Worm (Caenorhabditis elegans) whole organism, midembryonic: ENCODE results near the gene K08A2.2.
"Not testable (repeated sequence)": the region's sequence is repeated elsewhere in the genome, so short reads cannot be mapped to it uniquely, and the experiment has no call there.

Experiments
- T22C8.4 ChIP-seq: fragments of 200-800 bp; sonication (Bioruptor generic); IDR thresholded peaks from 2 replicates; pipeline ENCODE4 v1.3.6; 2022; ENCODE audit warnings: missing genetic modification characterization, missing compliant biosample characterization
- cog-1 ChIP-seq: sonication (generic microtip); optimal IDR thresholded peaks from 2 replicates; lab custom pipeline; 2016; ENCODE audit warnings: missing genetic modification characterization, missing compliant biosample characterization
- flt-1 ChIP-seq: fragments of 200-800 bp; sonication (Bioruptor generic); IDR thresholded peaks from 2 replicates; pipeline ENCODE4 v1.3.6; 2022; ENCODE audit warnings: missing genetic modification characterization, missing compliant biosample characterization
- klf-2 ChIP-seq: fragments of 200-800 bp; sonication (Bioruptor generic); conservative IDR thresholded peaks from 2 replicates; pipeline ENCODE4 v1.3.6; 2022; ENCODE audit warnings: missing genetic modification reagents, missing genetic modification characterization, missing compliant biosample characterization
- med-1 ChIP-seq: sonication (generic microtip); optimal IDR thresholded peaks from 2 replicates; lab custom pipeline; 2017; ENCODE audit warnings: missing genetic modification characterization, mild to moderate bottlenecking, missing compliant biosample characterization, antibody characterized with exemption, missing genetic modification reagents; ENCODE audit not compliant: insufficient read depth
- ref-1 ChIP-seq: fragments of 200-800 bp; sonication (Bioruptor generic); conservative IDR thresholded peaks from 2 replicates; pipeline ENCODE4 v1.3.6; 2022; ENCODE audit warnings: missing genetic modification reagents, missing genetic modification characterization, missing compliant biosample characterization
- tab-1 ChIP-seq: fragments of 200-800 bp; sonication (Bioruptor generic); IDR thresholded peaks from 2 replicates; pipeline ENCODE4 v1.3.6; 2022; ENCODE audit warnings: missing genetic modification characterization, missing compliant biosample characterization
- ztf-23 ChIP-seq: fragments of 200-800 bp; sonication (Bioruptor generic); IDR thresholded peaks from 2 replicates; pipeline ENCODE4 v1.3.6; 2022; ENCODE audit warnings: missing genetic modification reagents, missing genetic modification characterization, missing compliant biosample characterization
- ztf-29 ChIP-seq: fragments of 200-800 bp; sonication (Bioruptor generic); IDR thresholded peaks from 2 replicates; pipeline ENCODE4 v1.3.6; 2022; ENCODE audit warnings: missing genetic modification reagents, missing genetic modification characterization, missing compliant biosample characterization

K08A2.2 gene

DNA sequence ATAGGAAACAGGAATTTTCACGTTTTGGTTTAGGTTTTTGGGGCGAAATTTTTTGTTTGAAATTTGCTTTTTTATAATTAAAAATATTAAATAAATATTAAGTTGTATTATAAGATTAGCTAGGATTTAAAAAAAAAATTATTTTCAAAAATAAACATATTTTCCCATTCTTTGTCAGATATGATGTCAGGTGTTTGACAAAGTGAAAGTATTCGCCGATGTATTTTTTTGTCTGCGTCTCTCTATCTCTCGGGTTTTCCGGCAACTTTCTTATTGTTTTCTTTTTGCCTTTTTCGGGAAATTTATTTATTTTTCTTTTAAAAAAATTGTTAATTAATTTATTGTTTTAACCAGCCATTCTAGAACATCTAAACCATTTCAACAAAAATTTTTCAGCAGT, 39.0 kb downstream of the K08A2.2 start:
- no peak for TF ChIP-seq klf-2 (GFP tag; lab: Robert Waterston, UW)
- no peak for TF ChIP-seq ref-1 (GFP tag; lab: Robert Waterston, UW)
- TF ChIP-seq flt-1 (GFP tag; lab: Robert Waterston, UW) = no peak
- TF ChIP-seq ztf-29 (GFP tag; lab: Robert Waterston, UW) = no peak
- no peak for TF ChIP-seq ztf-23
- no peak for TF ChIP-seq T22C8.4
- no peak for TF ChIP-seq cog-1 (tag; lab: Kevin White, UChicago)
- TF ChIP-seq tab-1 (GFP tag; lab: Robert Waterston, UW) = no peak
- TF ChIP-seq med-1 (GFP tag; lab: Kevin White, UChicago) = no peak

DNA sequence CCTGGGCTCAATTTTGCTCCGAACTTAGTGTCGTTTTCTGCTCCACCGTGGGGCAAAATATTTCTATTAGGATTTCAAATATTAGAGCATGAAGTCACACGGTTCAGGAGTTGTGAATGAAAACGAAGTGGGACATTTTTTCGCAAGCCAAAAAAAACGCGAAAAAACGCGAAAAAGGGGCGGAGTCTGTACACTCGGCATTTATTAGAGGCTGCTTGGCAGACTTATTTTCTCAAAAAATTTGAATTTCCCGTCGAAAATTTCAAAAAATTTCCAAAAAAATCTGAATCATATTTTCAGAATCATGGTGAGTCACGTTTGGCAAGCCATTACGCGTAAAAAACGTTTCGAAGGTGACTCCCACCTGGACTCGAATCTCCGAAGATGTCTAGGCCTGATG, 41.1 kb downstream of the K08A2.2 start, which contains the start of gene B0454.6:
Gene B0454.6, plus strand, starts transcription at position 301 of the 400 bp plus-strand sequence.
- not testable (repeated sequence) for TF ChIP-seq ztf-23; tab-1 (GFP tag; lab: Robert Waterston, UW); med-1 (GFP tag; lab: Kevin White, UChicago)

DNA sequence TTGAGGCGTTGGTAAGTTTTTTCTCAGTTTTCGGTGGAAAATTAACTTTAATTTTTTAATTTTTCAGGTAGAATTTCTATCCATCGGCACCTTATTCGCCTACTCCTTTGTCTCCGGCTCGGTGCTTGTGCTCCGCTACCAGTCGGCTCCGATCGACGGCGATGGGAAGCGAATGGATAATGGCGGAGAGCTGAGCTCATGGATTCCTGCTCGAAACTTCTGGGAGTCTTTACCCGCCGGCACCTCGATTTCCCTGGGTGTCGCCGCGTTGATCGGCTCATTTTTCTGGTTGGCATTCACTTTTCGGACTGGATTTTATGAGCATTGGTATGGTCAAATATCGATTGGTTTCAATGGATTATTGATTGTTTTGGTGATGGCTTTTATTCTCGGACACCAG, 43.5 kb downstream of the K08A2.2 start:
- no peak for TF ChIP-seq med-1 (GFP tag; lab: Kevin White, UChicago)
- TF ChIP-seq T22C8.4 = 0 out of 2 replicates have a peak, but pooled peaks have one; percentile 30
- TF ChIP-seq klf-2 (GFP tag; lab: Robert Waterston, UW) = no peak
- no peak for TF ChIP-seq ztf-23
- TF ChIP-seq ztf-29 (GFP tag; lab: Robert Waterston, UW) = no peak

DNA sequence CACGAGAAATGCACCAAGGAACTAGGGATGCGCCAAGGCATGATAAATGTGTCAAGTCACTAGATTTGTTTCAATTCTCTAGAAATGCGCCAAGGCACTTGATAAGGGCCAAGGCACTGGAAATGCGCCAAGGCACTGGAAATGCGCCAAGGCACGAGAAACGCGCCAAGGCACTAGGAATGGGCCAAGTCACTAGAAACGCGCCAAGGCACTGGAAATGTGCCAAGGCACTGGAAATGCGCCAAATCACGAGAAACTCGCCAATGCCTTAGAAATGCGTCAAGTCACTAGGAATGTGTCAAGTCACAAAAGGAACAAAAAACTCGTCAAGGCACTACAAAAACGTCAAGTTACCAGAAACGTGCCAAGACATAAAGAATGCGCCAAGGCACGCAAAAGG, 44.9 kb downstream of the K08A2.2 start:
- TF ChIP-seq ztf-23 = no peak
- TF ChIP-seq klf-2 (GFP tag; lab: Robert Waterston, UW) = no peak
- no peak for TF ChIP-seq T22C8.4
- TF ChIP-seq ztf-29 (GFP tag; lab: Robert Waterston, UW) = no peak
- TF ChIP-seq ref-1 (GFP tag; lab: Robert Waterston, UW) = no peak
- TF ChIP-seq flt-1 (GFP tag; lab: Robert Waterston, UW) = no peak
- TF ChIP-seq med-1 (GFP tag; lab: Kevin White, UChicago) = no peak
- TF ChIP-seq cog-1 (tag; lab: Kevin White, UChicago) = no peak
- no peak for TF ChIP-seq tab-1 (GFP tag; lab: Robert Waterston, UW)

DNA sequence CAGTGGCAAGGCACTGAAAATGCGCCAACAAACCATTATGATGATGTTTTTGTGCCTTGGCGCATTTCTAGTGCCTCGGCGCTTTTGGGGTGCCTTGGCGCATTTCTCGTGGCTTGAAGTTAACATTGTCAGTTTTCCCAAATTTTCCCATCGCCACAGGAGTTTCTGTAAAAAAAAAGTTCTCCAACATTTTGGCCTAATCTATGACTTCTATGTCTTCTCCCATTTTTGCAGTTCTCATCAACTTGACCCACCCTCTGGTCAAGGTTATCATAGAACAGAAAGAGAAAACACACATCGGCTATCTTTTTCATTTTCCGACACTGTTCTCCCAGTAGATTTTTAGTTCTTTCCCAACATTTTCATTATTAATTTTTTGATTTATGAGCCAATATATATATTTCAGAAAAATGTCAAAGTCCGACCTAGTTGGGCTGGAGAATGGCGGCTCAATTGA, 47.1 kb downstream of the K08A2.2 start, which contains the start of the genes B0454.26 and B0454.5:
Gene B0454.26, minus strand, starts transcription at position 101 of the 457 bp plus-strand sequence.
Gene B0454.5, plus strand, starts transcription at position 407 of the 457 bp plus-strand sequence.
- no peak for TF ChIP-seq ztf-29 (GFP tag; lab: Robert Waterston, UW)
- no peak for TF ChIP-seq T22C8.4
- no peak for TF ChIP-seq cog-1 (tag; lab: Kevin White, UChicago)
- TF ChIP-seq med-1 (GFP tag; lab: Kevin White, UChicago) = no peak
- no peak for TF ChIP-seq flt-1 (GFP tag; lab: Robert Waterston, UW)
- TF ChIP-seq ztf-23 = no peak
- TF ChIP-seq klf-2 (GFP tag; lab: Robert Waterston, UW) = no peak
- TF ChIP-seq tab-1 (GFP tag; lab: Robert Waterston, UW) = no peak
- no peak for TF ChIP-seq ref-1 (GFP tag; lab: Robert Waterston, UW)

DNA sequence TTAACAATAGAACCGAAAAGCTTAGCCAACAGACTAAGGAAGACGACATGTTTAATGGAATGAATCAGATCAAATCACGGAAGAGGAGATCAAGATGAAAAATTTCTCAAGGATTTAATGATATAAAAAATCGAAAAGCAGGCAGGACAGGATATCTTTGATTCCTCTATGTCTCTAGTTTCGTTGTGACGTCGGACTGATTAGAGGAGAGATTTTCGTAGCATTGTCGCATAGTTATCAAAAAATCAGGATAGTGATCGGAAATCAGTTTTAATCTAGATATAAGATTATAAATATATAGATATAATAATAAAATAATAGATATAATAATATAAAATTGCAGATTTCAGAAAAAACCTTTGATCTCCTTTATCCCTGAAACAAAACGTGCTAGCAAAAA, 52.0 kb downstream of the K08A2.2 start, which contains the start of gene B0454.8:
Gene B0454.8, minus strand, starts transcription at position 101 of the 400 bp plus-strand sequence.
- TF ChIP-seq klf-2 (GFP tag; lab: Robert Waterston, UW) (no peak), flt-1 (GFP tag; lab: Robert Waterston, UW) (no peak), cog-1 (tag; lab: Kevin White, UChicago) (no peak), tab-1 (GFP tag; lab: Robert Waterston, UW) (no peak), ztf-29 (GFP tag; lab: Robert Waterston, UW) (no peak), ztf-23 (no peak), T22C8.4 (no peak), med-1 (GFP tag; lab: Kevin White, UChicago) (no peak), ref-1 (GFP tag; lab: Robert Waterston, UW) (no peak)
